Fruit fly (Drosophila melanogaster) Kc167 (cell line): Measurements from ENCODE around the gene Ldh.

ENCODE experiments used
- Myc ChIP-seq: fragments of >200 bp; optimal IDR thresholded peaks from 2 replicates; lab custom pipeline; 2017; ENCODE audit warnings: missing external identifiers
- Sin3A ChIP-seq: fragments of >200 bp; optimal IDR thresholded peaks from 2 replicates; lab custom pipeline; 2018; ENCODE audit warnings: missing external identifiers
- h ChIP-seq: fragments of >200 bp; optimal IDR thresholded peaks from 3 replicates; lab custom pipeline; 2018; ENCODE audit warnings: missing external identifiers
- insv ChIP-seq: fragments of >200 bp; optimal IDR thresholded peaks from 3 replicates; lab custom pipeline; 2018; ENCODE audit warnings: missing external identifiers
- psq ChIP-seq: fragments of >200 bp; optimal IDR thresholded peaks from 2 replicates; lab custom pipeline; 2017; ENCODE audit warnings: missing external identifiers
- ttk ChIP-seq: sonication (Bioruptor generic); optimal IDR thresholded peaks from 2 replicates; lab custom pipeline; 2017; ENCODE audit warnings: missing external identifiers

Ldh gene

DNA sequence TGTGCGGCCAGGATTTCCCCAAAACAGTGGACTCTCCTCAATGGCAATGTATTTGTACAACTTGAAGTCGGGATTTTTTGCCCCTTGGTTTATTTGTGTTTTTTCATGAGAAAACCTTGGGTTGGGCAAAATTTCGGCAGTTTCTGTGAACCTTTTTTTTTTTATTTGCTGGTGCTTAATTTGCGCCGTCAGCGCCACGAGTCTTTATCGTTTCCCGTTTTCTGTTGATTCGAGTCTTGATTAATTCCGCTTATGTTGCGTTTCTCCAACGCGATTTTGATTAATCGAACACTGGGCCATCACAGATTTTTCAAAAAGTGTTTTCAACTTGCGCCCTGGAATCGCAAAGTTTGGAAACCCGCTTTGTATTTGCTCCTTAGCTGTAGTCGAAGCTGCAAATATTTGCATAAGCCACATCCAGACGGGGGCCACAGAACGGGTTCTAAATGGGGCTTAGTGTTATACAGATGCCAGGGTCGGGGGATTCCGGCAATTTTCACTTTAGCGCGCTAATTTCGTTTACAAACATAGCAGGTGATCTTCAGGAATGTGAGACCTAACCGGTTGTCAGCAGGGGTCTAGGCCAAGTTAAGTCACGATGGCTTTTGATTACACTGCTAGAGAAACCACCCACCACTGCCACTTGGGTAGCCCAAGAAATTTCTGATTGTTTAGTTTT is 7.9 kb downstream of the Ldh start:
- TF ChIP-seq ttk (lab: Kevin White, UChicago) (no peak), Myc (no peak), h (lab: Kevin White, UChicago) (no peak)

DNA sequence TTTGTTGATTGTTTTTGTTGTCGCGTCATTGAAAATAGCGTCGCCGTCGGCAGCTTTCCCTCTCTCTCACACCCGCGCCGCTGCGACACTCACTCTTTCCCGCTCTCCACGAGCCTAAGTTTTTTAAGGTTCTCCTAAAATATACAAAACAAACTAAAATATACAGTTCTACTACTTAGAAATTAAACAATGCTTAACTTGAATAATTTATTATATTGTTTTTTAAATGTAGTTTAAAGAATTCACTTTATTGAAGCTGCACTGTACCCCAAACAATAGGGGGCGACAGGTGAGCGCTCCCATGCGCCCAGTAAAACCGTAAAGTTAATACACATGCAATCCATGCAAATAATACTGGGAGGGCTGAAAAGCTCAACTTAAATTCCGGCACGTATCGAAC is 8.8 kb downstream of the Ldh start:
- TF ChIP-seq psq (lab: Kevin White, UChicago) (no peak), insv (lab: Kevin White, UChicago) (no peak), Myc (no peak), ttk (lab: Kevin White, UChicago) (no peak), Sin3A (lab: Kevin White, UChicago) (no peak), h (lab: Kevin White, UChicago) (no peak)

DNA sequence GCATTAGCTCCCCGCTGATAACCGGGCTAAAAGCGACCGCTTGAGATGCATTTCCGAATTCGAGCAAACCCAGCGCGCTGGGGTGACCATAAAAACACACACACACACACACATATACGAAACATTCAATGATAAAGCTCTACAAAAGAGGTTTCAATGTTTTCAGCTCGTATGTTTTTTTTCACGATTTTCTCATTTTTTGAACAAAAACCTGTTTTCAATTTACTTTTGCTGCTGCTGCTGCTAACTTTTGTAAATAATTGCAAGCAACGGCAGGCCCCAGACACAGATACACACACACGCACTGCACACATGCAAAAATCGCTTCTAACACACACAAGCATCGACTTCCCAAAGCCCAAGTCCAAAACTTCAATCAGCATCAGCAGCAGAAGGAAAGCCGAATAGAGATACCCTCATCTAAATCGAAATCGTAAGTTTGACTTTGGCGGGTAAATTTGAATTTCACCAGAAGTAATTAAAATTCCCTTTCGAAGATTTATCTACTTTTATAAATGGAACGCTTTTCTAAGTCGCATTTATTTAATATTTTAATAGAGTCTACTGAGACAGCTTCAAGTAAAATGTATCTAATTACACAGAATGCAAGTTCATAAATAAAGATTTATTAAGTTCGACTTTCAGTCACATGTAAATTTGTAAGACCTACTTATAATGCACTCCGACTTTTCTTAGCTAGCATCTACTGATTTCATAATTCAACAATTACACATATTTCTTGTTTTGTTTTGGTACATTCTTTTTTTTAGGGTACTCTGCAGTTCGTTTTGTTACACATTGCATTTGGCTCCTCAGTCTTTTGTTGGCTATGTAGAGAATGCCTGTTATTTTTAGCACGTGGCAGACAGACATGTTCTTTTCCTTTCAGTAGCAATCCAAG is 13.1 kb downstream of the Ldh start:
- TF ChIP-seq h (lab: Kevin White, UChicago) (no peak), insv (lab: Kevin White, UChicago) (no peak), psq (lab: Kevin White, UChicago) (no peak), Sin3A (lab: Kevin White, UChicago) (no peak), Myc (no peak), ttk (lab: Kevin White, UChicago) (no peak)

dm6 chr3L:6245646-6246045 is 16.8 kb downstream of the Ldh start, which contains the start of gene Mdr65:
TSS of gene Mdr65 (minus strand) at chr3L:6245746.
- TF ChIP-seq insv (lab: Kevin White, UChicago) (no peak), psq (lab: Kevin White, UChicago) (no peak), ttk (lab: Kevin White, UChicago) (no peak), Sin3A (lab: Kevin White, UChicago) (no peak)

- TF ChIP-seq Myc (no peak), Sin3A (lab: Kevin White, UChicago) (no peak), ttk (lab: Kevin White, UChicago) (no peak), insv (lab: Kevin White, UChicago) (no peak), h (lab: Kevin White, UChicago) (no peak), psq (lab: Kevin White, UChicago) (no peak)
Observed at dm6 chr3L:6239968-6240367, 22.5 kb downstream of the Ldh start, which contains the start of gene CG10226. TSS of gene CG10226 (minus strand) at chr3L:6240068.

- TF ChIP-seq psq (lab: Kevin White, UChicago) (no peak), insv (lab: Kevin White, UChicago) (no peak), Myc (no peak)
Observed at dm6 chr3L:6234035-6234434, 28.5 kb downstream of the Ldh start, which contains the start of gene CG42714. TSS of gene CG42714 (minus strand) at chr3L:6234056.

- no peak for TF ChIP-seq Sin3A (lab: Kevin White, UChicago)
- TF ChIP-seq insv (lab: Kevin White, UChicago) = no peak
- TF ChIP-seq ttk (lab: Kevin White, UChicago) = no peak
- TF ChIP-seq Myc = no peak
- TF ChIP-seq psq (lab: Kevin White, UChicago) = no peak
- no peak for TF ChIP-seq h (lab: Kevin White, UChicago)
Observed at dm6 chr3L:6233281-6233680, 29.2 kb downstream of the Ldh start, which contains the start of gene BG642312. TSS of gene BG642312 (minus strand) at chr3L:6233381.

DNA sequence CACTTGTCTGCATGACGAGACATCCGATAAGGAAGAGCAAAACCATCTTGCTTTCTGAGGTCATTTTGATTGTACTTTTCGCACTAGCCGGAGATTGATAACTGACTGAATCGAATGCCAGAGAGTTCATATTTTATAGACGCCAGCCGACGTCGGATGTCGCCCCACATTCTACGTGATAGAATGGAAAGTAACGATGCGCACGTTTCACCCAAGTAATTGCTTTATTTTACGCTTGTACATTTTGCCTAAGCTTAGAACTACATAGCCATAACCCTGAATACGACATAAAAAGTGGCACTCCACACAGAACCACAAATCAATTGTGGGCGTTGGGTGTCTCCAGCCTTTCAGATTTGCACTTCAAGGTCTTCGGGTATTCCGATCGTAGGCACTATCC is 30.2 kb downstream of the Ldh start, which contains the start of gene CG13299:
Gene CG13299, minus strand, starts transcription at position 101 of the 400 bp plus-strand sequence.
- TF ChIP-seq h (lab: Kevin White, UChicago) (no peak), insv (lab: Kevin White, UChicago) (no peak), ttk (lab: Kevin White, UChicago) (no peak), Sin3A (lab: Kevin White, UChicago) (no peak), psq (lab: Kevin White, UChicago) (no peak), Myc (no peak)

DNA sequence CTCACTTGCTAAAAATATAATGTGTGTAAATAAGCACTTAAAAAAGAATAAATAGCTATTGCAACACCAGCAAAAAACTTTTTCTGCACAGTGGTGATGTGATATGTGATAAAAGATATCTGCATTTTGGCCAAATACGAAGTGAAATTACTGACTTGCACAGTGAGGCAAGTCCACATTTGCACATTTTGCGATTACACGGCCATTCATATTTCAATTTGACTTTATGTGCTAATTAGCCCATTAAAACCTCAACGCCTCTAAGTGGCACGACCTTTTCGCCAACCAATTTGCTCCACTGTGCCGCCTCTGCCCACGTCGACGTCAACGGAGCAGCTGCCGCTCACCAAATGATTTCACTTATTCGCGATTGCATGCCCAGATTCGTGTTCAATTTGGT is 42.3 kb downstream of the Ldh start, which contains the start of gene CG33946:
Gene CG33946, plus strand, starts transcription at position 392 of the 400 bp plus-strand sequence.
- TF ChIP-seq insv (lab: Kevin White, UChicago) (no peak), Myc (no peak), h (lab: Kevin White, UChicago) (no peak), Sin3A (lab: Kevin White, UChicago) (no peak), psq (lab: Kevin White, UChicago) (no peak), ttk (lab: Kevin White, UChicago) (no peak)

dm6 chr3L:6218517-6219155 is 43.9 kb downstream of the Ldh start:
- TF ChIP-seq Sin3A (lab: Kevin White, UChicago) (no peak), Myc (no peak), h (lab: Kevin White, UChicago) (no peak), ttk (lab: Kevin White, UChicago) (no peak), insv (lab: Kevin White, UChicago) (no peak), psq (lab: Kevin White, UChicago) (no peak)

DNA sequence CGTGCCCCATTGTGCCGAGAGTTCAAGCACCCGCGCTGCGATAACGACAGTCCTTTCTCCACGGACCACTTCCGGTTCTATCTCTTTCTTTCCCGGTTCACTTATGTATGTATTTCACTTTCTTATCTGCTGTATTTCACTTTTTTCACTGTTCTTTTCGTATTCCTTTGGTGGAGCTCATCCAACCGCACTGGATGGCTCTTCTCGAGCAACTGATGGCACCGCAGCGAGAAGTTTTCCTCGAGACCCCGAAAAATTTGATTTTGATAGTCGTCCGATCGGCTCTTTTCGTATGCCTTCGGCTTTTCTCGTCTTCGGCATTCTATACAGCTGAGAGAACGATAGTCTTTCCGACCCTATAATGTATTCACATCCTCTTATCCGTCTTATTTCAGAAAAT is 44.7 kb downstream of the Ldh start, which contains the start of gene LanA:
Gene LanA, minus strand, starts transcription at position 217 of the 400 bp plus-strand sequence.
- TF ChIP-seq h (lab: Kevin White, UChicago) (no peak), insv (lab: Kevin White, UChicago) (no peak), Sin3A (lab: Kevin White, UChicago) (no peak), psq (lab: Kevin White, UChicago) (no peak), ttk (lab: Kevin White, UChicago) (no peak), Myc (no peak)
